Fruit fly (Drosophila melanogaster) whole organism, embryonic: Measurements from ENCODE around the gene CG5050.

Source experiments
- Bgb ChIP-seq: fragments of 200-800 bp; sonication (Bioruptor generic); IDR thresholded peaks from 2 replicates; pipeline ENCODE4 v1.3.6; 2022; ENCODE audit warnings: missing biosample characterization, missing genetic modification characterization; ENCODE audit not compliant: partially characterized antibody
- CG10431 ChIP-seq: fragments of 200-800 bp; sonication (Bioruptor generic); optimal IDR thresholded peaks from 3 replicates; lab custom pipeline; 2018; ENCODE audit warnings: missing biosample characterization, mild to moderate bottlenecking, missing genetic modification characterization
- CG11247 ChIP-seq: fragments of 200-800 bp; sonication (Bioruptor generic); IDR thresholded peaks from 2 replicates; pipeline ENCODE4 v1.3.6; 2022; ENCODE audit warnings: missing biosample characterization, missing genetic modification characterization
- CG12659 ChIP-seq: fragments of 200-800 bp; sonication (Bioruptor generic); optimal IDR thresholded peaks from 3 replicates; lab custom pipeline; 2017; ENCODE audit warnings: mild to moderate bottlenecking, missing biosample characterization, missing genetic modification reagents, missing genetic modification characterization
- CG17186 ChIP-seq: fragments of 200-800 bp; sonication (Bioruptor generic); optimal IDR thresholded peaks from 3 replicates; lab custom pipeline; 2017; ENCODE audit warnings: missing biosample characterization, missing genetic modification reagents, missing genetic modification characterization
- CG17361 ChIP-seq: fragments of 200-800 bp; sonication (Bioruptor generic); IDR thresholded peaks from 3 replicates; pipeline ENCODE4 v1.3.6; 2022; ENCODE audit warnings: missing biosample characterization, missing genetic modification characterization
- CG17802 ChIP-seq: fragments of 200-800 bp; sonication (Bioruptor generic); optimal IDR thresholded peaks from 2 replicates; lab custom pipeline; 2018; ENCODE audit warnings: missing biosample characterization, mild to moderate bottlenecking, missing genetic modification characterization, moderate library complexity
- CG18764 ChIP-seq: fragments of 200-800 bp; sonication (Bioruptor generic); optimal IDR thresholded peaks from 3 replicates; lab custom pipeline; 2016; ENCODE audit warnings: missing biosample characterization, missing genetic modification characterization
- CG3407 ChIP-seq: fragments of 200-800 bp; sonication (Bioruptor generic); optimal IDR thresholded peaks from 2 replicates; lab custom pipeline; 2018; ENCODE audit warnings: missing biosample characterization, mild to moderate bottlenecking, missing genetic modification characterization
- CG3726 ChIP-seq: fragments of 200-800 bp; sonication (Bioruptor generic); IDR thresholded peaks from 3 replicates; pipeline ENCODE4, ENCODE4 v1.3.6; 2022; ENCODE audit warnings: missing biosample characterization, missing genetic modification characterization
- CG3838 ChIP-seq: fragments of 200-800 bp; sonication (Bioruptor generic); optimal IDR thresholded peaks from 3 replicates; lab custom pipeline; 2016; ENCODE audit warnings: missing biosample characterization, missing genetic modification characterization
- CG3847 ChIP-seq: fragments of 200-800 bp; sonication (Bioruptor generic); IDR thresholded peaks from 2 replicates; pipeline ENCODE4 v1.3.6; 2022; ENCODE audit warnings: missing biosample characterization, missing genetic modification characterization
- CG6254 ChIP-seq: fragments of 200-800 bp; sonication (Bioruptor generic); optimal IDR thresholded peaks from 3 replicates; lab custom pipeline; 2017; ENCODE audit warnings: mild to moderate bottlenecking, missing biosample characterization, missing genetic modification reagents, missing genetic modification characterization
- CG6765 ChIP-seq: fragments of 200-800 bp; sonication (Bioruptor generic); optimal IDR thresholded peaks from 3 replicates; lab custom pipeline; 2017; ENCODE audit warnings: missing biosample characterization, mild to moderate bottlenecking, missing genetic modification characterization
- CG7372 ChIP-seq: fragments of 200-800 bp; sonication (Bioruptor generic); IDR thresholded peaks from 2 replicates; pipeline ENCODE4 v1.3.6; 2022; ENCODE audit warnings: missing biosample characterization, missing genetic modification characterization
- CG8924 ChIP-seq: fragments of 200-800 bp; optimal IDR thresholded peaks from 3 replicates; lab custom pipeline; 2019; ENCODE audit warnings: missing biosample characterization, mild to moderate bottlenecking, missing genetic modification characterization, moderate library complexity
- CTCF ChIP-seq: fragments of 200-800 bp; sonication (Bioruptor generic); optimal IDR thresholded peaks from 2 replicates; lab custom pipeline; 2017; ENCODE audit warnings: missing biosample characterization, mild to moderate bottlenecking, missing genetic modification characterization, moderate library complexity
- D19A ChIP-seq: fragments of 200-800 bp; optimal IDR thresholded peaks from 3 replicates; lab custom pipeline; 2019; ENCODE audit warnings: missing biosample characterization, mild to moderate bottlenecking, missing genetic modification characterization, moderate library complexity
- D19B ChIP-seq: fragments of 200-800 bp; sonication (Bioruptor generic); optimal IDR thresholded peaks from 2 replicates; lab custom pipeline; 2017; ENCODE audit warnings: missing biosample characterization, mild to moderate bottlenecking, missing genetic modification characterization
- Dip2 ChIP-seq: fragments of 200-800 bp; sonication (Bioruptor generic); IDR thresholded peaks from 2 replicates; pipeline ENCODE4 v1.3.6; 2022; ENCODE audit warnings: missing biosample characterization, missing genetic modification characterization
- Dip3 ChIP-seq: fragments of 200-800 bp; sonication (Bioruptor generic); optimal IDR thresholded peaks from 3 replicates; lab custom pipeline; 2016; ENCODE audit warnings: missing biosample characterization, missing genetic modification characterization
- Doc3 ChIP-seq: fragments of 200-800 bp; sonication (Bioruptor generic); IDR thresholded peaks from 3 replicates; pipeline ENCODE4 v1.3.6; 2022; ENCODE audit warnings: missing biosample characterization, missing genetic modification characterization; ENCODE audit not compliant: partially characterized antibody
- HLHmδ ChIP-seq: fragments of 200-800 bp; sonication (Bioruptor generic); optimal IDR thresholded peaks from 2 replicates; lab custom pipeline; 2018; ENCODE audit warnings: missing biosample characterization, mild to moderate bottlenecking, missing genetic modification characterization, moderate library complexity
- Hand ChIP-seq: fragments of 200-800 bp; sonication (Bioruptor generic); optimal IDR thresholded peaks from 2 replicates; lab custom pipeline; 2017; ENCODE audit warnings: mild to moderate bottlenecking, missing biosample characterization, missing genetic modification reagents, missing genetic modification characterization
- Hr51 ChIP-seq, 2 experiments: fragments of 200-800 bp; sonication (Bioruptor generic); optimal IDR thresholded peaks; 2 replicates in 1 of 2; 3 replicates in 1 of 2; lab custom pipeline; 2016 to 2018; ENCODE audit warnings: missing biosample characterization in 2 of 2, missing genetic modification characterization in 2 of 2, mild to moderate bottlenecking in 1 of 2, moderate library complexity in 1 of 2
- Hr78 ChIP-seq, 2 experiments: fragments of 200-800 bp in 1 of 2; fragments of >200 bp in 1 of 2; sonication (Bioruptor generic) in 1 of 2; optimal IDR thresholded peaks; 2 replicates each; lab custom pipeline; 2017 to 2019; ENCODE audit warnings: missing biosample characterization in 2 of 2, missing genetic modification characterization in 2 of 2, mild to moderate bottlenecking in 1 of 2, moderate library complexity in 1 of 2
- Lhr ChIP-seq: fragments of 200-800 bp; sonication (Bioruptor generic); optimal IDR thresholded peaks from 3 replicates; lab custom pipeline; 2017; ENCODE audit warnings: mild to moderate bottlenecking, missing biosample characterization, missing genetic modification reagents, missing genetic modification characterization
- Lim3 ChIP-seq: fragments of 200-800 bp; sonication (Bioruptor generic); IDR thresholded peaks from 2 replicates; pipeline ENCODE4 v1.3.6; 2022; ENCODE audit warnings: missing biosample characterization, missing genetic modification characterization
- Mad ChIP-seq: fragments of 200-800 bp; sonication (Bioruptor generic); optimal IDR thresholded peaks from 2 replicates; lab custom pipeline; 2016; ENCODE audit warnings: missing biosample characterization, missing genetic modification characterization
- Mes4 ChIP-seq: fragments of 200-800 bp; sonication (Bioruptor generic); optimal IDR thresholded peaks from 2 replicates; lab custom pipeline; 2016; ENCODE audit warnings: missing biosample characterization, missing genetic modification characterization
- NC2α ChIP-seq: fragments of 200-800 bp; sonication (Bioruptor generic); optimal IDR thresholded peaks from 2 replicates; lab custom pipeline; 2016; ENCODE audit warnings: missing biosample characterization, missing genetic modification characterization
- NC2β ChIP-seq: fragments of 200-800 bp; sonication (Bioruptor generic); optimal IDR thresholded peaks from 2 replicates; lab custom pipeline; 2016; ENCODE audit warnings: missing biosample characterization, missing genetic modification characterization
- NFAT ChIP-seq: fragments of 200-800 bp; sonication (Bioruptor generic); IDR thresholded peaks from 2 replicates; pipeline ENCODE4 v1.3.6; 2022; ENCODE audit warnings: missing biosample characterization, missing genetic modification characterization
- Nf-YB ChIP-seq: fragments of 200-800 bp; sonication (Bioruptor generic); optimal IDR thresholded peaks from 3 replicates; lab custom pipeline; 2019; ENCODE audit warnings: missing biosample characterization, mild to moderate bottlenecking, missing genetic modification characterization, moderate library complexity
- Poxn ChIP-seq: fragments of 200-800 bp; sonication (Bioruptor generic); IDR thresholded peaks from 2 replicates; pipeline ENCODE4 v1.3.6; 2022; ENCODE audit warnings: missing biosample characterization, missing genetic modification characterization
- Vsx1 ChIP-seq: fragments of 200-800 bp; sonication (Bioruptor generic); optimal IDR thresholded peaks from 2 replicates; lab custom pipeline; 2017; ENCODE audit warnings: missing biosample characterization, mild to moderate bottlenecking, missing genetic modification characterization, missing genetic modification reagents
- cad ChIP-seq: fragments of >200 bp; optimal IDR thresholded peaks from 2 replicates; lab custom pipeline; 2017; ENCODE audit warnings: missing biosample characterization, missing genetic modification characterization
- chn ChIP-seq: fragments of 200-800 bp; sonication (Bioruptor generic); optimal IDR thresholded peaks from 2 replicates; lab custom pipeline; 2016; ENCODE audit warnings: missing biosample characterization, missing genetic modification characterization
- ci ChIP-seq: fragments of 200-800 bp; sonication (Bioruptor generic); IDR thresholded peaks from 3 replicates; pipeline ENCODE4 v1.3.6; 2022; ENCODE audit warnings: missing biosample characterization, missing genetic modification characterization
- crc ChIP-seq: fragments of 200-800 bp; sonication (Bioruptor generic); optimal IDR thresholded peaks from 2 replicates; lab custom pipeline; 2016; ENCODE audit warnings: missing biosample characterization, missing genetic modification characterization
- dati ChIP-seq: fragments of 200-800 bp; sonication (Bioruptor generic); IDR thresholded peaks from 2 replicates; pipeline ENCODE4 v1.3.6; 2022; ENCODE audit warnings: missing biosample characterization, missing genetic modification characterization
- ems ChIP-seq: fragments of 200-800 bp; sonication (Bioruptor generic); optimal IDR thresholded peaks from 3 replicates; lab custom pipeline; 2016; ENCODE audit warnings: missing biosample characterization, missing genetic modification characterization
- fd3F ChIP-seq: fragments of 200-800 bp; sonication (Bioruptor generic); optimal IDR thresholded peaks from 2 replicates; lab custom pipeline; 2018; ENCODE audit warnings: missing biosample characterization, mild to moderate bottlenecking, missing genetic modification characterization, moderate library complexity
- h ChIP-seq: fragments of >200 bp; optimal IDR thresholded peaks from 2 replicates; lab custom pipeline; 2017
- hkb ChIP-seq, 2 experiments: fragments of 200-800 bp in 1 of 2; fragments of >200 bp in 1 of 2; sonication (Bioruptor generic) in 1 of 2; IDR thresholded peaks in 1 of 2; optimal IDR thresholded peaks in 1 of 2; 2 replicates each; pipeline versions ENCODE4 v1.3.6 to Lab custom; 2017 to 2022; ENCODE audit warnings: missing biosample characterization in 1 of 2, missing genetic modification characterization in 1 of 2
- jigr1 ChIP-seq: fragments of 200-800 bp; sonication (Bioruptor generic); IDR thresholded peaks from 3 replicates; pipeline ENCODE4 v1.3.6; 2022; ENCODE audit warnings: missing biosample characterization, missing genetic modification characterization
- pb ChIP-seq: fragments of 200-800 bp; sonication (Bioruptor generic); optimal IDR thresholded peaks from 3 replicates; lab custom pipeline; 2016; ENCODE audit warnings: missing biosample characterization, missing genetic modification characterization
- pum ChIP-seq: fragments of 200-800 bp; sonication (Bioruptor generic); optimal IDR thresholded peaks from 2 replicates; lab custom pipeline; 2016; ENCODE audit warnings: missing biosample characterization, missing genetic modification characterization
- rib ChIP-seq: fragments of 200-800 bp; sonication (Bioruptor generic); IDR thresholded peaks from 2 replicates; pipeline ENCODE4 v1.3.6; 2022; ENCODE audit warnings: missing biosample characterization, missing genetic modification characterization
- tll ChIP-seq, 2 experiments: fragments of 200-800 bp in 1 of 2; fragments of >200 bp in 1 of 2; sonication (Bioruptor generic) in 1 of 2; optimal IDR thresholded peaks; 2 replicates each; lab custom pipeline; 2017 to 2019; ENCODE audit warnings: missing biosample characterization in 2 of 2, missing genetic modification characterization in 2 of 2, mild to moderate bottlenecking in 1 of 2, moderate library complexity in 1 of 2

CG5050 gene

dm6 chr2L:17433030-17433912, 19.5 kb upstream of the CG5050 start, which contains the start of the genes Dif and CG5043 (continued):
- TF ChIP-seq Hr51 (GFP tag; optimal IDR thresholded peaks at IDR 0.05; lab: Kevin White, UChicago) = no peak
- no peak for TF ChIP-seq CG11247 (GFP tag; lab: Robert Waterston, UW)
- TF ChIP-seq Mad = no peak
- no peak for TF ChIP-seq dati (GFP tag; lab: Robert Waterston, UW)
- no peak for TF ChIP-seq NFAT (GFP tag; lab: Robert Waterston, UW)
- TF ChIP-seq tll (GFP tag; optimal IDR thresholded peaks at IDR 0.05; lab: Kevin White, UChicago) = no peak
- TF ChIP-seq fd3F (GFP tag; lab: Kevin White, UChicago) = no peak
- TF ChIP-seq jigr1 (GFP tag; lab: Robert Waterston, UW) = no peak
- no peak for TF ChIP-seq NC2β
- no peak for TF ChIP-seq CG3838 (GFP tag; lab: Kevin White, UChicago)
- TF ChIP-seq Vsx1 (GFP tag; lab: Kevin White, UChicago) = no peak
- no peak for TF ChIP-seq CG12659 (GFP tag; lab: Kevin White, UChicago)
- TF ChIP-seq CTCF (GFP tag; lab: Kevin White, UChicago) = no peak
- TF ChIP-seq rib = no peak
- TF ChIP-seq CG3407 = no peak
- TF ChIP-seq Hr78 (GFP tag; optimal IDR thresholded peaks at IDR 0.05; lab: Kevin White, UChicago) = no peak
- no peak for TF ChIP-seq CG18764 (GFP tag; lab: Kevin White, UChicago)
- peak; percentile 1 for TF ChIP-seq Hand (GFP tag; lab: Kevin White, UChicago)
- TF ChIP-seq CG6254 (GFP tag; lab: Kevin White, UChicago) = no peak
- TF ChIP-seq Doc3 (GFP tag; lab: Robert Waterston, UW) = no peak
- no peak for TF ChIP-seq Poxn (GFP tag; lab: Robert Waterston, UW)
- no peak for TF ChIP-seq cad
- TF ChIP-seq Lhr = no peak
- no peak for TF ChIP-seq chn
- peak; percentile 48; the same call in 1 of the 2 replicates for TF ChIP-seq Bgb (GFP tag; lab: Robert Waterston, UW)
- TF ChIP-seq CG6765 (GFP tag; lab: Kevin White, UChicago) = peak; percentile 41
- TF ChIP-seq h (lab: Kevin White, UChicago) = no peak
- no peak for TF ChIP-seq pb
- TF ChIP-seq ems (GFP tag; lab: Kevin White, UChicago) = no peak
- no peak for TF ChIP-seq CG17361 (GFP tag; lab: Robert Waterston, UW)
- no peak for TF ChIP-seq Mes4 (GFP tag; lab: Kevin White, UChicago)
- no peak for TF ChIP-seq CG8924
- TF ChIP-seq Nf-YB (GFP tag; lab: Kevin White, UChicago) = no peak
- no peak for TF ChIP-seq CG3847 (GFP tag; lab: Robert Waterston, UW)
- TF ChIP-seq CG10431 (GFP tag; lab: Kevin White, UChicago) = no peak
- TF ChIP-seq D19A (tag; lab: Kevin White, UChicago) = no peak
- no peak for TF ChIP-seq hkb (optimal IDR thresholded peaks at IDR 0.05; lab: Kevin White, UChicago)
- TF ChIP-seq hkb (GFP tag; IDR thresholded peaks at IDR 0.05; lab: Robert Waterston, UW) = no peak
- no peak for TF ChIP-seq D19B (GFP tag; lab: Kevin White, UChicago)
- TF ChIP-seq CG17186 (GFP tag; lab: Kevin White, UChicago) = no peak
- TF ChIP-seq pum = no peak
- TF ChIP-seq CG3726 = no peak
- TF ChIP-seq Lim3 (GFP tag; lab: Robert Waterston, UW) = no peak
- TF ChIP-seq HLHmδ (GFP tag; lab: Kevin White, UChicago) = no peak
- TF ChIP-seq ci (GFP tag; lab: Robert Waterston, UW) = no peak
- no peak for TF ChIP-seq crc
- TF ChIP-seq CG7372 (GFP tag; lab: Robert Waterston, UW) = no peak
- no peak for TF ChIP-seq NC2α (GFP tag; lab: Kevin White, UChicago)
- TF ChIP-seq Dip2 (GFP tag; lab: Robert Waterston, UW) = no peak
- no peak for TF ChIP-seq Dip3
- no peak for TF ChIP-seq CG17802 (tag; lab: Kevin White, UChicago)
